Worm (Caenorhabditis elegans) whole organism, L4 larva: Measurements from ENCODE around the gene sri-19.

Source experiments
- Y105C5A.15 ChIP-seq: fragments of 200-800 bp; sonication (Bioruptor generic); IDR thresholded peaks from 2 replicates; pipeline ENCODE4 v1.3.6; 2022; ENCODE audit warnings: missing genetic modification characterization, missing compliant biosample characterization
- Y5F2A.4 ChIP-seq: fragments of 200-800 bp; sonication (Bioruptor generic); optimal IDR thresholded peaks from 2 replicates; lab custom pipeline; 2018; ENCODE audit warnings: mild to moderate bottlenecking, missing genetic modification characterization, missing compliant biosample characterization
- ama-1 ChIP-seq: fragments of 150-350 bp; optimal IDR thresholded peaks from 2 replicates; lab custom pipeline; 2014; ENCODE audit warnings: inconsistent platforms, mixed read lengths
- ceh-82 ChIP-seq: sonication (generic microtip); optimal IDR thresholded peaks from 2 replicates; lab custom pipeline; 2017; ENCODE audit warnings: missing biosample characterization, missing genetic modification characterization
- dmd-6 ChIP-seq: fragments of 200-800 bp; sonication (Bioruptor generic); IDR thresholded peaks from 2 replicates; pipeline ENCODE4 v1.3.6; 2022; ENCODE audit warnings: missing genetic modification reagents, missing genetic modification characterization, missing compliant biosample characterization
- lin-15B ChIP-seq: fragments of 150-350 bp; sonication (generic microtip); optimal IDR thresholded peaks from 3 replicates; lab custom pipeline; 2014; ENCODE audit warnings: missing biosample characterization, missing genetic modification characterization
- mep-1 ChIP-seq: fragments of 150-350 bp; sonication (generic microtip); optimal IDR thresholded peaks from 3 replicates; lab custom pipeline; 2014; ENCODE audit warnings: missing biosample characterization, missing genetic modification characterization
- nhr-11 ChIP-seq: fragments of 150-350 bp; optimal IDR thresholded peaks from 2 replicates; lab custom pipeline; 2014; ENCODE audit warnings: missing biosample characterization, missing genetic modification characterization
- nhr-6 ChIP-seq: fragments of 150-350 bp; optimal IDR thresholded peaks from 2 replicates; lab custom pipeline; 2014; ENCODE audit warnings: missing biosample characterization, missing genetic modification characterization
- snpc-4 ChIP-seq: fragments of 150-350 bp; optimal IDR thresholded peaks from 2 replicates; lab custom pipeline; 2014; ENCODE audit warnings: missing biosample characterization, missing genetic modification characterization
- zip-11 ChIP-seq: fragments of 200-800 bp; sonication (Bioruptor generic); IDR thresholded peaks from 2 replicates; pipeline ENCODE4 v1.3.6; 2022; ENCODE audit warnings: missing genetic modification characterization, missing compliant biosample characterization

DNA sequence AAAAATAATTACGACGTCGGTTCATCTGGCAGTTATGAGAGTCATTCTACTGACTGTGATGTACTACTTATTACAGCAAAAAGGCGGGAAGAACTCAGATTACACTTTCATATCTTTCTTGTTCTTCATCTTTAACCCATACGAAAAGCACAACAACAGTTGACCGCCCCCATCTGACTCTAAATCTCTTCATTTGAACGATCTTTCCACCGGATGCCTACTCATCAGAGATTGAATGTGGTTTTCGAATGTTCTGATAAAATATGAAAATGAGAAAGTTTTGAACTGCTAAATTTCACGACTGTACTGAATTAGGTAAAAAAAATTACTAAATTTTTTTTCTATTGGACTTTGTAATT, at the start of gene sri-19:
- TF ChIP-seq ceh-82 (tag; lab: Kevin White, UChicago) (no peak), snpc-4 (tag; lab: Kevin White, UChicago) (no peak), zip-11 (GFP tag; lab: Robert Waterston, UW) (no peak), nhr-6 (tag; lab: Kevin White, UChicago) (no peak), Y105C5A.15 (GFP tag; lab: Robert Waterston, UW) (no peak), mep-1 (tag; lab: Kevin White, UChicago) (no peak), nhr-11 (no peak), Y5F2A.4 (GFP tag; lab: Kevin White, UChicago) (no peak), lin-15B (tag; lab: Kevin White, UChicago) (no peak), ama-1 (lab: Kevin White, UChicago) (no peak), dmd-6 (no peak)
